Worm (Caenorhabditis elegans) whole organism, L4 larva: ENCODE results near the gene sri-38.
"Not testable (repeated sequence)": the region's sequence is repeated elsewhere in the genome, so short reads cannot be mapped to it uniquely, and the experiment has no call there.

Experiments
- F44E2.7 ChIP-seq: fragments of 200-800 bp; sonication (Bioruptor generic); IDR thresholded peaks from 2 replicates; pipeline ENCODE4 v2.1.2; 2022; ENCODE audit warnings: missing genetic modification characterization, missing compliant biosample characterization
- aha-1 ChIP-seq: fragments of 150-350 bp; peaks from one replicate; lab custom pipeline; 2014; ENCODE audit warnings: missing biosample characterization, missing genetic modification characterization
- daf-12 ChIP-seq: fragments of 150-350 bp; optimal IDR thresholded peaks from 2 replicates; lab custom pipeline; 2014; ENCODE audit warnings: missing biosample characterization, missing genetic modification reagents, missing genetic modification characterization
- dmd-9 ChIP-seq: fragments of 200-800 bp; sonication (Bioruptor generic); IDR thresholded peaks from 2 replicates; pipeline ENCODE4 v1.3.6; 2022; ENCODE audit warnings: missing genetic modification reagents, missing genetic modification characterization, missing compliant biosample characterization
- lin-38 ChIP-seq: fragments of 200-800 bp; sonication (Bioruptor generic); IDR thresholded peaks from 2 replicates; pipeline ENCODE4 v1.3.6; 2022; ENCODE audit warnings: missing genetic modification reagents, missing genetic modification characterization, missing compliant biosample characterization
- lin-39 ChIP-seq: fragments of 150-350 bp; optimal IDR thresholded peaks from 2 replicates; lab custom pipeline; 2014; ENCODE audit warnings: missing biosample characterization, missing genetic modification reagents, missing genetic modification characterization
- nhr-11 ChIP-seq: fragments of 150-350 bp; optimal IDR thresholded peaks from 2 replicates; lab custom pipeline; 2014; ENCODE audit warnings: missing biosample characterization, missing genetic modification characterization
- nhr-237 ChIP-seq: sonication (generic microtip); optimal IDR thresholded peaks from 2 replicates; lab custom pipeline; 2017; ENCODE audit warnings: missing biosample characterization, missing genetic modification characterization
- nhr-25 ChIP-seq: sonication (generic microtip); optimal IDR thresholded peaks from 2 replicates; lab custom pipeline; 2017; ENCODE audit warnings: missing genetic modification characterization, mild to moderate bottlenecking, missing compliant biosample characterization, antibody characterized with exemption, moderate library complexity, borderline replicate concordance; ENCODE audit not compliant: insufficient read depth
- nhr-28 ChIP-seq: fragments of 150-350 bp; optimal IDR thresholded peaks from 2 replicates; lab custom pipeline; 2014; ENCODE audit warnings: missing biosample characterization, missing genetic modification characterization
- nhr-6 ChIP-seq: fragments of 150-350 bp; optimal IDR thresholded peaks from 2 replicates; lab custom pipeline; 2014; ENCODE audit warnings: missing biosample characterization, missing genetic modification characterization
- nhr-76 ChIP-seq: fragments of 150-350 bp; optimal IDR thresholded peaks from 2 replicates; lab custom pipeline; 2014; ENCODE audit warnings: missing biosample characterization, missing genetic modification characterization
- pqm-1 ChIP-seq: sonication (generic microtip); optimal IDR thresholded peaks from 2 replicates; lab custom pipeline; 2017; ENCODE audit warnings: missing biosample characterization, missing genetic modification characterization

DNA sequence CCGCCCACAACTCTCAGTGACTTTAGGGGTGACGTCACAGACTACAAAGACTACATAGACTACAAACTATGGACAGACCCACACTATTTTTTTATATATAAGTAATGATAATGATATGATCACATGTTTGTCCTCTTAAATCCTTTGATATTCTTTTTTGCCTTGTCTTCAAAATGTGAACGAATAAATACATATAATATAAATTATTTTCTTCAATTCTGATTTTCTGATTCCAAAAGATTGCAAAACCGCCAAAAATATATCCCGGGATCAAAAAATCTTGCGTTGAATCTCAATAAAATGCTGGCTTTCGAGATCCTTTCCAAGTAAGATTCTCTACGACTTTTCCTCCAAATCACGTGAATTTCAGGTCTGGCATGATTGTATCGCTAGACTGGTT is 10.5 kb upstream of the sri-38 start, which contains the start of gene F33H12.1:
- not testable (repeated sequence) for TF ChIP-seq F44E2.7 (GFP tag; lab: Robert Waterston, UW); nhr-25; pqm-1 (tag; lab: Kevin White, UChicago); daf-12 (tag; lab: Kevin White, UChicago); lin-38 (GFP tag; lab: Robert Waterston, UW); nhr-237 (tag; lab: Kevin White, UChicago); nhr-11; aha-1 (tag; lab: Kevin White, UChicago); nhr-6 (tag; lab: Kevin White, UChicago); lin-39 (tag; lab: Kevin White, UChicago); nhr-76 (tag; lab: Kevin White, UChicago); dmd-9; nhr-28 (tag; lab: Kevin White, UChicago)
